In genomic region chr3L:8447795-8448516, dm6 we compare ENCODE assay signal across 3 fruit fly cellular contexts.
TF ChIP-seq lines count a peak whose summit lies in the region.

No protein-coding gene starts in this region.

- no peak for TF ChIP-seq CTCF in whole organism, embryonic (GFP tag; optimal IDR thresholded peaks at IDR 0.05; lab: Kevin White, UChicago)

TF ChIP-seq in whole organism, adult, 20 proteins besides CTCF, POLR2A, EP300 and RAD21:
- TF ChIP-seq CG12768 (GFP tag; optimal IDR thresholded peaks at IDR 0.05; lab: Kevin White, UChicago) (peak; percentile 18), kay (GFP tag; lab: Kevin White, UChicago; ENCODE audit: borderline replicate concordance) (peak; percentile 87), CG11617 (GFP tag; optimal IDR thresholded peaks at IDR 0.05; lab: Kevin White, UChicago) (no peak), CG7101 (tag; optimal IDR thresholded peaks at IDR 0.05; lab: Kevin White, UChicago) (peak; percentile 21), cnc (optimal IDR thresholded peaks at IDR 0.05; lab: Kevin White, UChicago) (no peak), CG7045 (GFP tag; optimal IDR thresholded peaks at IDR 0.05; lab: Kevin White, UChicago) (peak; percentile 35), Mnt (GFP tag; optimal IDR thresholded peaks at IDR 0.05; lab: Kevin White, UChicago) (no peak), CG5204 (GFP tag; optimal IDR thresholded peaks at IDR 0.05; lab: Kevin White, UChicago) (no peak), toe (GFP tag; optimal IDR thresholded peaks at IDR 0.05; lab: Kevin White, UChicago) (no peak), CG1620 (GFP tag; optimal IDR thresholded peaks at IDR 0.05; lab: Kevin White, UChicago) (no peak), bab1 (GFP tag; optimal IDR thresholded peaks at IDR 0.05; lab: Kevin White, UChicago) (no peak), Hr96 (GFP tag; optimal IDR thresholded peaks at IDR 0.05; lab: Kevin White, UChicago) (no peak), CG14711 (tag; optimal IDR thresholded peaks at IDR 0.05; lab: Kevin White, UChicago) (no peak), ovo (GFP tag; optimal IDR thresholded peaks at IDR 0.05; lab: Kevin White, UChicago) (no peak), Crg-1 (GFP tag; optimal IDR thresholded peaks at IDR 0.05; lab: Kevin White, UChicago) (no peak), pad (GFP tag; optimal IDR thresholded peaks at IDR 0.05; lab: Kevin White, UChicago) (no peak), Clk (GFP tag; optimal IDR thresholded peaks at IDR 0.05; lab: Kevin White, UChicago) (no peak), CG33017 (tag; optimal IDR thresholded peaks at IDR 0.05; lab: Kevin White, UChicago) (peak; percentile 7), tj (GFP tag; optimal IDR thresholded peaks at IDR 0.05; lab: Kevin White, UChicago) (peak; percentile 46), cic (GFP tag; optimal IDR thresholded peaks at IDR 0.05; lab: Kevin White, UChicago) (peak; percentile 54)

TF ChIP-seq in whole organism, embryonic, 481 proteins besides CTCF, POLR2A, EP300 and RAD21:
- TF ChIP-seq CG13123 (GFP tag; optimal IDR thresholded peaks at IDR 0.05; lab: Kevin White, UChicago) (no peak), cwo (GFP tag; optimal IDR thresholded peaks at IDR 0.05; lab: Kevin White, UChicago) (peak; percentile 49), bbx (GFP tag; IDR thresholded peaks at IDR 0.05; lab: Robert Waterston, UW; ENCODE audit: partially characterized antibody) (no peak), E2f2 (GFP tag; IDR thresholded peaks at IDR 0.05; lab: Robert Waterston, UW) (no peak), hth (optimal IDR thresholded peaks at IDR 0.05; lab: Kevin White, UChicago) (no peak), CG4328 (GFP tag; optimal IDR thresholded peaks at IDR 0.05; lab: Kevin White, UChicago) (peak; percentile 8), corto (GFP tag; optimal IDR thresholded peaks at IDR 0.05; lab: Kevin White, UChicago) (peak; percentile 17), Trl (optimal IDR thresholded peaks at IDR 0.05; lab: Kevin White, UChicago) (no peak), Trl (GFP tag; optimal IDR thresholded peaks at IDR 0.05; lab: Kevin White, UChicago) (no peak), CG15479 (GFP tag; optimal IDR thresholded peaks at IDR 0.05; lab: Kevin White, UChicago) (peak; percentile 58), Usf (GFP tag; optimal IDR thresholded peaks at IDR 0.05; lab: Kevin White, UChicago) (no peak), CG2678 (tag; optimal IDR thresholded peaks at IDR 0.05; lab: Kevin White, UChicago) (no peak), Eip74EF (GFP tag; optimal IDR thresholded peaks at IDR 0.05; lab: Kevin White, UChicago) (no peak), Spps (tag; optimal IDR thresholded peaks at IDR 0.05; lab: Kevin White, UChicago) (no peak), exex (tag; optimal IDR thresholded peaks at IDR 0.05; lab: Kevin White, UChicago) (peak; percentile 83), row (GFP tag; IDR thresholded peaks at IDR 0.05; lab: Robert Waterston, UW) (no peak), lab (GFP tag; optimal IDR thresholded peaks at IDR 0.05; lab: Kevin White, UChicago) (peak; percentile 41), Med (GFP tag; lab: Kevin White, UChicago) (peak; percentile 23), CG34376 (GFP tag; optimal IDR thresholded peaks at IDR 0.05; lab: Kevin White, UChicago) (peak; percentile 24), CG31388 (GFP tag; optimal IDR thresholded peaks at IDR 0.05; lab: Kevin White, UChicago) (no peak), z (GFP tag; IDR thresholded peaks at IDR 0.05; lab: Robert Waterston, UW) (no peak), CG10321 (GFP tag; IDR thresholded peaks at IDR 0.05; lab: Robert Waterston, UW) (no peak), gce (GFP tag; IDR thresholded peaks at IDR 0.05; lab: Robert Waterston, UW) (no peak)
TF ChIP-seq in whole organism, embryonic: peak in this region for 8.

TF ChIP-seq in whole organism, prepupa, 60 proteins besides CTCF, POLR2A, EP300 and RAD21:
- TF ChIP-seq CG4318 (GFP tag; optimal IDR thresholded peaks at IDR 0.05; lab: Kevin White, UChicago) (no peak), fkh (GFP tag; optimal IDR thresholded peaks at IDR 0.05; lab: Kevin White, UChicago) (peak; percentile 10)
